Worm (Caenorhabditis elegans): Measurements from ENCODE around the gene C07H6.9.

DNA sequence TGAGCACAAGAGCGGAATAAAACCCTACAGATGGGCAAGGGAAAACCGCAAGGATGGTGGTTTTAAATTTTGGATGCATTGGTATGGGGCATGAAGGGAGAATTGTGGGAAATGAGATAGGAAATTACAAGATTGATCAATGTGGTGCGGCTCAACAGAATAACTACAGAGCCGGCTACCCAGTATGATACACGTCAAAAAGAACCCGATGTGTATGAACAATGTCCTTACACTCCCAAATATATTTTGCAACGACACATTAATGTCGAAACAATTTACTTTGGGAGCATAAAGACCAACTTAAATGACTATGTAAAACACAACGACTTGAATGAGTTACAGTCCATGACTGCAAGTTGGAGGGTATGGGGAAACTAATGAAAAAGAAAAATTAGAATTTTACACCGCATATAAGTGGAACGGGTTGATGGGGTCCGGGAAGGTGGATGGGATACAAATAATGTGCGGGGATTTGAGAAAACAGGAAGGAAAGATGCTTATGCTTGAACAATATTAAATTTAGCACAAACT, 3.6 kb downstream of the C07H6.9 start:
- TF ChIP-seq pag-3 (tag; optimal IDR thresholded peaks at IDR 0.05; ENCODE audit: borderline replicate concordance) (no peak), nhr-11 (tag; optimal IDR thresholded peaks at IDR 0.05) (no peak), fkh-10 (GFP tag; optimal IDR thresholded peaks at IDR 0.05) (no peak), sox-4 (tag; optimal IDR thresholded peaks at IDR 0.05) (no peak), ama-1 (optimal IDR thresholded peaks at IDR 0.05) (no peak), fax-1 (tag; optimal IDR thresholded peaks at IDR 0.05) (no peak), ceh-30 (tag; optimal IDR thresholded peaks at IDR 0.05) (no peak), pax-1 (tag; optimal IDR thresholded peaks at IDR 0.05) (no peak), ceh-18 (tag; optimal IDR thresholded peaks at IDR 0.05) (no peak)

All from whole organism, late embryonic.